Worm (Caenorhabditis elegans) whole organism, L4 larva: ENCODE measurements around the gene R05C11.2.

ENCODE experiments used
- F10B5.3 ChIP-seq: sonication (generic microtip); optimal IDR thresholded peaks from 2 replicates; lab custom pipeline; 2016; ENCODE audit warnings: mild to moderate bottlenecking, missing genetic modification characterization, missing compliant biosample characterization
- F26F4.8 ChIP-seq: fragments of 200-800 bp; sonication (Bioruptor generic); conservative IDR thresholded peaks from 2 replicates; pipeline ENCODE4 v1.3.6; 2022; ENCODE audit warnings: missing genetic modification characterization, missing compliant biosample characterization
- F37D6.2 ChIP-seq: sonication (generic microtip); optimal IDR thresholded peaks from 2 replicates; lab custom pipeline; 2016; ENCODE audit warnings: mild to moderate bottlenecking, missing genetic modification characterization, missing compliant biosample characterization
- R02D3.7 ChIP-seq: fragments of 150-350 bp; sonication (generic microtip); optimal IDR thresholded peaks from 3 replicates; lab custom pipeline; 2014; ENCODE audit warnings: missing biosample characterization, missing genetic modification characterization
- Y48G9A.11 ChIP-seq: fragments of 200-800 bp; sonication (Bioruptor generic); IDR thresholded peaks from 2 replicates; pipeline ENCODE4 v1.3.6; 2022; ENCODE audit warnings: missing genetic modification reagents, missing genetic modification characterization, missing compliant biosample characterization
- ZK337.2 ChIP-seq: fragments of 200-800 bp; sonication (Bioruptor generic); IDR thresholded peaks from 2 replicates; pipeline ENCODE4 v1.3.6; 2022; ENCODE audit warnings: missing genetic modification reagents, missing genetic modification characterization, missing compliant biosample characterization
- aha-1 ChIP-seq: fragments of 150-350 bp; peaks from one replicate; lab custom pipeline; 2014; ENCODE audit warnings: missing biosample characterization, missing genetic modification characterization
- ama-1 ChIP-seq: fragments of 150-350 bp; optimal IDR thresholded peaks from 2 replicates; lab custom pipeline; 2014; ENCODE audit warnings: inconsistent platforms, mixed read lengths
- arid-1 ChIP-seq: fragments of 200-800 bp; sonication (Bioruptor generic); conservative IDR thresholded peaks from 2 replicates; pipeline ENCODE4 v1.3.6; 2022; ENCODE audit warnings: missing genetic modification reagents, missing genetic modification characterization, missing compliant biosample characterization
- ces-1 ChIP-seq: fragments of 150-350 bp; sonication (generic microtip); optimal IDR thresholded peaks from 4 replicates; lab custom pipeline; 2014; ENCODE audit warnings: missing biosample characterization, missing genetic modification reagents, missing genetic modification characterization
- cey-2 ChIP-seq: sonication (generic microtip); optimal IDR thresholded peaks from 3 replicates; lab custom pipeline; 2017; ENCODE audit warnings: missing genetic modification characterization, mild to moderate bottlenecking, missing compliant biosample characterization, antibody characterized with exemption, borderline replicate concordance; ENCODE audit not compliant: insufficient read depth
- daf-16 ChIP-seq, 3 experiments: sonication (generic microtip); optimal IDR thresholded peaks; 2 replicates each; lab custom pipeline; 2016 to 2017; ENCODE audit warnings: missing genetic modification characterization in 3 of 3, missing genetic modification reagents in 3 of 3, mild to moderate bottlenecking in 2 of 3, missing compliant biosample characterization in 2 of 3, missing biosample characterization in 1 of 3, moderate library complexity in 1 of 3
- daf-8 ChIP-seq: fragments of 200-800 bp; sonication (Bioruptor generic); IDR thresholded peaks from 2 replicates; pipeline ENCODE4 v1.3.6; 2022; ENCODE audit warnings: missing genetic modification characterization, missing compliant biosample characterization
- dmd-9 ChIP-seq: fragments of 200-800 bp; sonication (Bioruptor generic); IDR thresholded peaks from 2 replicates; pipeline ENCODE4 v1.3.6; 2022; ENCODE audit warnings: missing genetic modification reagents, missing genetic modification characterization, missing compliant biosample characterization
- duxl-1 ChIP-seq: sonication (generic microtip); optimal IDR thresholded peaks from 2 replicates; lab custom pipeline; 2016; ENCODE audit warnings: mild to moderate bottlenecking, missing genetic modification characterization, moderate library complexity, missing compliant biosample characterization; ENCODE audit not compliant: poor library complexity
- dve-1 ChIP-seq: sonication (generic microtip); optimal IDR thresholded peaks from 2 replicates; lab custom pipeline; 2017; ENCODE audit warnings: antibody characterized with exemption, mild to moderate bottlenecking, missing genetic modification characterization, missing compliant biosample characterization; ENCODE audit not compliant: insufficient read depth
- hlh-30 ChIP-seq: sonication (generic microtip); optimal IDR thresholded peaks from 2 replicates; lab custom pipeline; 2017; ENCODE audit warnings: antibody characterized with exemption, mild to moderate bottlenecking, missing genetic modification characterization, missing compliant biosample characterization; ENCODE audit not compliant: insufficient read depth
- lin-13 ChIP-seq: fragments of 150-350 bp; optimal IDR thresholded peaks from 2 replicates; lab custom pipeline; 2014; ENCODE audit warnings: missing biosample characterization, missing genetic modification reagents, missing genetic modification characterization
- lin-15B ChIP-seq: fragments of 150-350 bp; sonication (generic microtip); optimal IDR thresholded peaks from 3 replicates; lab custom pipeline; 2014; ENCODE audit warnings: missing biosample characterization, missing genetic modification characterization
- lin-29 ChIP-seq: fragments of 200-800 bp; sonication (Bioruptor generic); IDR thresholded peaks from 2 replicates; pipeline ENCODE4 v1.3.6; 2022; ENCODE audit warnings: missing genetic modification reagents, missing genetic modification characterization, missing compliant biosample characterization
- lin-39 ChIP-seq: fragments of 150-350 bp; optimal IDR thresholded peaks from 2 replicates; lab custom pipeline; 2014; ENCODE audit warnings: missing biosample characterization, missing genetic modification reagents, missing genetic modification characterization
- lir-3 ChIP-seq: sonication (generic microtip); optimal IDR thresholded peaks from 2 replicates; lab custom pipeline; 2016; ENCODE audit warnings: mild to moderate bottlenecking, missing genetic modification characterization, missing compliant biosample characterization
- madf-5 ChIP-seq, 2 experiments: fragments of 200-800 bp; sonication (Bioruptor generic); IDR thresholded peaks; 2 replicates each; pipeline ENCODE4 v1.3.6; 2022; ENCODE audit warnings: missing compliant biosample characterization in 2 of 2, missing genetic modification characterization in 2 of 2
- madf-9 ChIP-seq: fragments of 200-800 bp; sonication (Bioruptor generic); conservative IDR thresholded peaks from 2 replicates; pipeline ENCODE4 v1.3.6; 2022; ENCODE audit warnings: missing genetic modification reagents, missing genetic modification characterization, missing compliant biosample characterization
- mdl-1 ChIP-seq, 2 experiments: fragments of 150-350 bp in 1 of 2; sonication (generic microtip) in 1 of 2; optimal IDR thresholded peaks; 2 replicates each; lab custom pipeline; 2014 to 2017; ENCODE audit warnings: missing biosample characterization in 2 of 2, missing genetic modification characterization in 2 of 2
- mep-1 ChIP-seq: fragments of 150-350 bp; sonication (generic microtip); optimal IDR thresholded peaks from 3 replicates; lab custom pipeline; 2014; ENCODE audit warnings: missing biosample characterization, missing genetic modification characterization
- mes-2 ChIP-seq: sonication (generic microtip); optimal IDR thresholded peaks from 2 replicates; lab custom pipeline; 2016; ENCODE audit warnings: missing genotype, mild to moderate bottlenecking, missing genetic modification characterization, missing compliant biosample characterization; ENCODE audit not compliant: poor library complexity, severe bottlenecking
- mxl-3 ChIP-seq: fragments of 200-800 bp; sonication (Bioruptor generic); optimal IDR thresholded peaks from 2 replicates; lab custom pipeline; 2018; ENCODE audit warnings: mild to moderate bottlenecking, missing genetic modification characterization, missing compliant biosample characterization
- nhr-10 ChIP-seq: fragments of 150-350 bp; optimal IDR thresholded peaks from 2 replicates; lab custom pipeline; 2014; ENCODE audit warnings: missing biosample characterization, missing genetic modification characterization
- nhr-102 ChIP-seq: sonication (generic microtip); optimal IDR thresholded peaks from 2 replicates; lab custom pipeline; 2016; ENCODE audit warnings: mild to moderate bottlenecking, missing genetic modification characterization, moderate library complexity, missing compliant biosample characterization
- nhr-25 ChIP-seq: sonication (generic microtip); optimal IDR thresholded peaks from 2 replicates; lab custom pipeline; 2017; ENCODE audit warnings: missing genetic modification characterization, mild to moderate bottlenecking, missing compliant biosample characterization, antibody characterized with exemption, moderate library complexity, borderline replicate concordance; ENCODE audit not compliant: insufficient read depth
- nhr-28 ChIP-seq: fragments of 150-350 bp; optimal IDR thresholded peaks from 2 replicates; lab custom pipeline; 2014; ENCODE audit warnings: missing biosample characterization, missing genetic modification characterization
- nhr-41 ChIP-seq: fragments of 200-800 bp; sonication (Bioruptor generic); IDR thresholded peaks from 2 replicates; pipeline ENCODE4 v1.3.6; 2022; ENCODE audit warnings: missing genetic modification reagents, missing genetic modification characterization, missing compliant biosample characterization
- nhr-48 ChIP-seq: sonication (generic microtip); optimal IDR thresholded peaks from 2 replicates; lab custom pipeline; 2016; ENCODE audit warnings: mild to moderate bottlenecking, missing genetic modification characterization, missing compliant biosample characterization
- nhr-6 ChIP-seq: fragments of 150-350 bp; optimal IDR thresholded peaks from 2 replicates; lab custom pipeline; 2014; ENCODE audit warnings: missing biosample characterization, missing genetic modification characterization
- nhr-76 ChIP-seq: fragments of 150-350 bp; optimal IDR thresholded peaks from 2 replicates; lab custom pipeline; 2014; ENCODE audit warnings: missing biosample characterization, missing genetic modification characterization
- nhr-77 ChIP-seq: fragments of 150-350 bp; optimal IDR thresholded peaks from 2 replicates; lab custom pipeline; 2014; ENCODE audit warnings: missing biosample characterization, missing genetic modification characterization
- saeg-2 ChIP-seq: fragments of 200-800 bp; sonication (Bioruptor generic); IDR thresholded peaks from 2 replicates; pipeline ENCODE4 v1.3.6; 2022; ENCODE audit warnings: missing genetic modification reagents, missing genetic modification characterization, missing compliant biosample characterization
- sdz-12 ChIP-seq: fragments of 200-800 bp; sonication (Bioruptor generic); optimal IDR thresholded peaks from 2 replicates; lab custom pipeline; 2018; ENCODE audit warnings: mild to moderate bottlenecking, missing genetic modification characterization, missing compliant biosample characterization
- set-16 ChIP-seq: fragments of 200-800 bp; sonication (Bioruptor generic); IDR thresholded peaks from 2 replicates; pipeline ENCODE4 v1.3.6; 2022; ENCODE audit warnings: missing genetic modification reagents, missing genetic modification characterization, missing compliant biosample characterization
- skn-1 ChIP-seq: fragments of 150-350 bp; optimal IDR thresholded peaks from 2 replicates; lab custom pipeline; 2014; ENCODE audit warnings: missing biosample characterization, missing genetic modification characterization
- snpc-1.2 ChIP-seq: fragments of 200-800 bp; sonication (Bioruptor generic); IDR thresholded peaks from 2 replicates; pipeline ENCODE4 v1.3.6; 2022; ENCODE audit warnings: missing genetic modification reagents, missing genetic modification characterization, missing compliant biosample characterization
- spr-1 ChIP-seq: sonication (generic microtip); optimal IDR thresholded peaks from 2 replicates; lab custom pipeline; 2016; ENCODE audit warnings: mild to moderate bottlenecking, missing genetic modification characterization, missing compliant biosample characterization
- tag-97 ChIP-seq: fragments of 200-800 bp; sonication (Bioruptor generic); IDR thresholded peaks from 2 replicates; pipeline ENCODE4 v1.3.6; 2022; ENCODE audit warnings: missing genetic modification characterization, missing compliant biosample characterization
- unc-62 ChIP-seq, 3 experiments: fragments of 150-350 bp in 1 of 3; sonication (generic microtip); optimal IDR thresholded peaks in 2 of 3; peaks in 1 of 3; 1 replicate in 1 of 3; 2 replicates in 2 of 3; lab custom pipeline; 2014 to 2017; ENCODE audit warnings: missing biosample characterization in 3 of 3, missing genetic modification characterization in 3 of 3, missing genetic modification reagents in 3 of 3, missing genotype in 1 of 3
- zag-1 ChIP-seq: fragments of 150-350 bp; optimal IDR thresholded peaks from 2 replicates; lab custom pipeline; 2014; ENCODE audit warnings: missing biosample characterization, missing genetic modification characterization
- zfp-3 ChIP-seq: fragments of 200-800 bp; sonication (Bioruptor generic); conservative IDR thresholded peaks from 2 replicates; pipeline ENCODE4 v1.3.6; 2022; ENCODE audit warnings: missing genetic modification reagents, missing genetic modification characterization, missing compliant biosample characterization
- ztf-11 ChIP-seq: fragments of 150-350 bp; optimal IDR thresholded peaks from 2 replicates; lab custom pipeline; 2014; ENCODE audit warnings: missing biosample characterization, missing genetic modification characterization
- ztf-7 ChIP-seq: fragments of 150-350 bp; optimal IDR thresholded peaks from 2 replicates; lab custom pipeline; 2014; ENCODE audit warnings: missing biosample characterization, missing genetic modification characterization

R05C11.2 gene

DNA sequence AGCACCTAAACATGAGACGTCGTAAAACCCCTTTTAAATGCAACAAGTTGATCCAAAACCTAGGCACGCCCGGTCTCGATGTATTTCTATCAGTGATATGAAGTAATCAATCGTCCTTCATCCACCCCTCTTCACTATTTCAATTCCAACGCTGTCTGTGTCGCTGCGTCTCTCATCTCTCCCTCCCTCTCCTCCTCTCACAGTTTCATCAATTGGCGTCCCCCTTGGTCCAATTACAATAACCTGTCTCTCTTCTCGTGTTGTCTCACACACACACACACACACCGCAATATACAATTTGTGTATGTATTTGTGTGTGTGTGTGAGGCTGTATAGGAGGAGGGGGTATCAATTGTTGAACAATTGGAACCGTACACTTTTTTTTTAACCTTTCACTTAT, 24.2 kb upstream of the R05C11.2 start:
- TF ChIP-seq tag-97 (no peak), ZK337.2 (no peak), snpc-1.2 (GFP tag; lab: Robert Waterston, UW) (no peak), skn-1 (tag; lab: Kevin White, UChicago) (no peak), zfp-3 (GFP tag; lab: Robert Waterston, UW) (no peak), dmd-9 (GFP tag; lab: Robert Waterston, UW) (no peak), aha-1 (no peak), lin-29 (GFP tag; lab: Robert Waterston, UW) (no peak), nhr-28 (tag; lab: Kevin White, UChicago) (peak; percentile 82), cey-2 (tag; lab: Kevin White, UChicago) (no peak), nhr-102 (tag; lab: Kevin White, UChicago) (no peak), nhr-25 (peak; percentile 17), mdl-1 (tag; optimal IDR thresholded peaks at IDR 0.05; lab: Kevin White, UChicago) (peak in 1 of 2 experiments; percentile 53), R02D3.7 (tag; lab: Kevin White, UChicago) (no peak), ztf-11 (tag; lab: Kevin White, UChicago) (no peak), nhr-6 (tag; lab: Kevin White, UChicago) (peak; percentile 2), nhr-10 (no peak), spr-1 (tag; lab: Kevin White, UChicago) (no peak), mxl-3 (peak; percentile 71), ama-1 (no peak), F10B5.3 (tag; lab: Kevin White, UChicago) (no peak), lin-15B (tag; lab: Kevin White, UChicago) (no peak), F26F4.8 (no peak), nhr-48 (tag; lab: Kevin White, UChicago) (no peak), nhr-76 (no peak), sdz-12 (GFP tag; lab: Kevin White, UChicago) (no peak), ztf-7 (tag; lab: Kevin White, UChicago) (no peak), madf-9 (no peak), mes-2 (tag; lab: Kevin White, UChicago) (peak; percentile 47), Y48G9A.11 (no peak), hlh-30 (no peak), lin-39 (tag; lab: Kevin White, UChicago) (no peak), nhr-77 (no peak), set-16 (GFP tag; lab: Robert Waterston, UW) (no peak), daf-16 (GFP tag; optimal IDR thresholded peaks at IDR 0.05; lab: Kevin White, UChicago) (no peak), daf-16 (tag; optimal IDR thresholded peaks at IDR 0.05; lab: Kevin White, UChicago) (no peak), ces-1 (no peak), saeg-2 (GFP tag; lab: Robert Waterston, UW) (no peak), nhr-41 (GFP tag; lab: Robert Waterston, UW) (no peak), F37D6.2 (tag; lab: Kevin White, UChicago) (no peak), dve-1 (peak; percentile 42), zag-1 (tag; lab: Kevin White, UChicago) (no peak), unc-62 (GFP tag; optimal IDR thresholded peaks at IDR 0.05 in 1 of 2; lab: Kevin White, UChicago) (no peak), unc-62 (tag; optimal IDR thresholded peaks at IDR 0.05; lab: Kevin White, UChicago) (no peak), lir-3 (no peak), arid-1 (GFP tag; lab: Robert Waterston, UW) (no peak), madf-5 (GFP tag; IDR thresholded peaks at IDR 0.05; lab: Robert Waterston, UW) (no peak), mep-1 (tag; lab: Kevin White, UChicago) (peak; percentile 52), duxl-1 (tag; lab: Kevin White, UChicago) (no peak), daf-8 (GFP tag; lab: Robert Waterston, UW) (no peak), lin-13 (GFP tag; lab: Kevin White, UChicago) (no peak)
